Fruit fly (Drosophila melanogaster) whole organism, prepupa: ENCODE results near the gene Blos2.

Source experiments
- Blimp-1 ChIP-seq: fragments of 200-800 bp; sonication (Bioruptor generic); optimal IDR thresholded peaks from 3 replicates; lab custom pipeline; 2017; ENCODE audit warnings: missing biosample characterization, missing genetic modification characterization, mild to moderate bottlenecking, moderate library complexity, missing genetic modification reagents
- CG10631 ChIP-seq: fragments of 200-800 bp; sonication (Bioruptor generic); optimal IDR thresholded peaks from 2 replicates; lab custom pipeline; 2016; ENCODE audit warnings: missing biosample characterization, missing genetic modification characterization
- CG10669 ChIP-seq: fragments of 200-800 bp; sonication (Bioruptor generic); optimal IDR thresholded peaks from 3 replicates; lab custom pipeline; 2018; ENCODE audit warnings: missing biosample characterization, mild to moderate bottlenecking, missing genetic modification characterization, moderate library complexity
- CG15336 ChIP-seq: fragments of 200-800 bp; sonication (Bioruptor generic); IDR thresholded peaks from 2 replicates; pipeline ENCODE4 v1.3.6; 2022; ENCODE audit warnings: missing biosample characterization, missing genetic modification characterization
- CG3032 ChIP-seq: fragments of 200-800 bp; optimal IDR thresholded peaks from 2 replicates; lab custom pipeline; 2019; ENCODE audit warnings: missing biosample characterization, mild to moderate bottlenecking, missing genetic modification characterization, moderate library complexity
- CG31627 ChIP-seq: fragments of 200-800 bp; sonication (Bioruptor generic); optimal IDR thresholded peaks from 3 replicates; lab custom pipeline; 2016; ENCODE audit warnings: missing biosample characterization, missing genetic modification characterization
- CG34406 ChIP-seq: fragments of 200-800 bp; sonication (Bioruptor generic); optimal IDR thresholded peaks from 3 replicates; lab custom pipeline; 2016; ENCODE audit warnings: missing biosample characterization, missing genetic modification characterization
- CG6792 ChIP-seq: fragments of 200-800 bp; sonication (Bioruptor generic); optimal IDR thresholded peaks from 3 replicates; lab custom pipeline; 2016; ENCODE audit warnings: missing biosample characterization, missing genetic modification characterization
- CG6808 ChIP-seq: fragments of 200-800 bp; sonication (Bioruptor generic); optimal IDR thresholded peaks from 3 replicates; lab custom pipeline; 2017; ENCODE audit warnings: missing biosample characterization, missing genetic modification characterization, mild to moderate bottlenecking, moderate library complexity, missing genetic modification reagents
- CG6854 ChIP-seq: fragments of 200-800 bp; sonication (Bioruptor generic); optimal IDR thresholded peaks from 2 replicates; lab custom pipeline; 2017; ENCODE audit warnings: missing biosample characterization, mild to moderate bottlenecking, missing genetic modification characterization
- CG7368 ChIP-seq: fragments of 200-800 bp; sonication (Bioruptor generic); optimal IDR thresholded peaks from 3 replicates; lab custom pipeline; 2016; ENCODE audit warnings: missing biosample characterization, missing genetic modification characterization
- CG9139 ChIP-seq: fragments of 200-800 bp; sonication (Bioruptor generic); optimal IDR thresholded peaks from 3 replicates; lab custom pipeline; 2017; ENCODE audit warnings: missing biosample characterization, mild to moderate bottlenecking, missing genetic modification characterization
- Eip75B ChIP-seq: fragments of 200-800 bp; sonication (Bioruptor generic); optimal IDR thresholded peaks from 3 replicates; lab custom pipeline; 2016; ENCODE audit warnings: missing biosample characterization, missing genetic modification characterization
- Eip78C ChIP-seq: fragments of 200-800 bp; sonication (Bioruptor generic); peaks from one replicate; lab custom pipeline; 2016; ENCODE audit warnings: missing biosample characterization, missing genetic modification characterization
- Eip93F ChIP-seq: fragments of 200-800 bp; sonication (Bioruptor generic); optimal IDR thresholded peaks from 2 replicates; lab custom pipeline; 2016; ENCODE audit warnings: missing biosample characterization, mild to moderate bottlenecking, missing genetic modification characterization
- Gug ChIP-seq: fragments of 200-800 bp; sonication (Bioruptor generic); IDR thresholded peaks from 2 replicates; pipeline ENCODE4 v1.3.6; 2022; ENCODE audit warnings: missing biosample characterization, missing genetic modification characterization
- Hr38 ChIP-seq: sonication (Bioruptor generic); optimal IDR thresholded peaks from 2 replicates; lab custom pipeline; 2016; ENCODE audit warnings: missing biosample characterization, missing genetic modification characterization
- Hr39 ChIP-seq: fragments of 200-800 bp; sonication (Bioruptor generic); optimal IDR thresholded peaks from 2 replicates; lab custom pipeline; 2016; ENCODE audit warnings: missing biosample characterization, missing genetic modification characterization
- Lpt ChIP-seq: fragments of 200-800 bp; sonication (Bioruptor generic); optimal IDR thresholded peaks from 3 replicates; lab custom pipeline; 2016; ENCODE audit warnings: missing biosample characterization, missing genetic modification characterization
- Met ChIP-seq: fragments of 200-800 bp; sonication (Bioruptor generic); optimal IDR thresholded peaks from 3 replicates; lab custom pipeline; 2016; ENCODE audit warnings: missing biosample characterization, missing genetic modification characterization
- Sox102F ChIP-seq: fragments of 200-800 bp; sonication (Bioruptor generic); optimal IDR thresholded peaks from 2 replicates; lab custom pipeline; 2016; ENCODE audit warnings: missing biosample characterization, mild to moderate bottlenecking, missing genetic modification characterization
- Sox15 ChIP-seq: fragments of 200-800 bp; sonication (Bioruptor generic); optimal IDR thresholded peaks from 3 replicates; lab custom pipeline; 2016; ENCODE audit warnings: missing biosample characterization, missing genetic modification characterization
- achi ChIP-seq: fragments of 200-800 bp; sonication (Bioruptor generic); optimal IDR thresholded peaks from 3 replicates; lab custom pipeline; 2016; ENCODE audit warnings: missing biosample characterization, missing genetic modification characterization
- cyc ChIP-seq: fragments of 200-800 bp; sonication (Bioruptor generic); optimal IDR thresholded peaks from 3 replicates; lab custom pipeline; 2016; ENCODE audit warnings: missing biosample characterization, missing genetic modification characterization
- dac ChIP-seq: fragments of 200-800 bp; sonication (Bioruptor generic); optimal IDR thresholded peaks from 2 replicates; lab custom pipeline; 2017; ENCODE audit warnings: missing biosample characterization, mild to moderate bottlenecking, missing genetic modification characterization
- dsx ChIP-seq: fragments of 200-800 bp; optimal IDR thresholded peaks from 3 replicates; lab custom pipeline; 2019; ENCODE audit warnings: missing biosample characterization, mild to moderate bottlenecking, missing genetic modification characterization, moderate library complexity; ENCODE audit not compliant: poor library complexity, severe bottlenecking
- eg ChIP-seq: fragments of 200-800 bp; sonication (Bioruptor generic); IDR thresholded peaks from 3 replicates; pipeline ENCODE4 v1.3.6; 2022; ENCODE audit warnings: missing biosample characterization, missing genetic modification characterization
- esn ChIP-seq: fragments of 200-800 bp; sonication (Bioruptor generic); optimal IDR thresholded peaks from 2 replicates; lab custom pipeline; 2016; ENCODE audit warnings: missing biosample characterization, mild to moderate bottlenecking, missing genetic modification characterization, moderate library complexity
- fd59A ChIP-seq: fragments of 200-800 bp; sonication (Bioruptor generic); optimal IDR thresholded peaks from 2 replicates; lab custom pipeline; 2017; ENCODE audit warnings: missing biosample characterization, mild to moderate bottlenecking, missing genetic modification characterization, missing genetic modification reagents
- fkh ChIP-seq: fragments of 200-800 bp; sonication (Bioruptor generic); optimal IDR thresholded peaks from 3 replicates; lab custom pipeline; 2017; ENCODE audit warnings: missing biosample characterization, mild to moderate bottlenecking, missing genetic modification characterization, moderate library complexity
- lz ChIP-seq: fragments of 200-800 bp; sonication (Bioruptor generic); optimal IDR thresholded peaks from 3 replicates; lab custom pipeline; 2016; ENCODE audit warnings: missing biosample characterization, missing genetic modification characterization
- pdm3 ChIP-seq: fragments of 200-800 bp; sonication (Bioruptor generic); optimal IDR thresholded peaks from 3 replicates; lab custom pipeline; 2016; ENCODE audit warnings: missing biosample characterization, missing genetic modification characterization
- spab ChIP-seq: fragments of 200-800 bp; sonication (Bioruptor generic); optimal IDR thresholded peaks from 2 replicates; lab custom pipeline; 2017; ENCODE audit warnings: missing biosample characterization, mild to moderate bottlenecking, missing genetic modification characterization, missing genetic modification reagents
- ss ChIP-seq, 2 experiments: fragments of 200-800 bp; sonication (Bioruptor generic); optimal IDR thresholded peaks; 2 replicates in 1 of 2; 3 replicates in 1 of 2; lab custom pipeline; 2017 to 2018; ENCODE audit warnings: mild to moderate bottlenecking in 2 of 2, missing biosample characterization in 2 of 2, missing genetic modification characterization in 2 of 2, moderate library complexity in 1 of 2
- svp ChIP-seq: fragments of 200-800 bp; sonication (Bioruptor generic); peaks from one replicate; lab custom pipeline; 2016; ENCODE audit warnings: missing biosample characterization, missing genetic modification characterization

Gene Blos2

DNA sequence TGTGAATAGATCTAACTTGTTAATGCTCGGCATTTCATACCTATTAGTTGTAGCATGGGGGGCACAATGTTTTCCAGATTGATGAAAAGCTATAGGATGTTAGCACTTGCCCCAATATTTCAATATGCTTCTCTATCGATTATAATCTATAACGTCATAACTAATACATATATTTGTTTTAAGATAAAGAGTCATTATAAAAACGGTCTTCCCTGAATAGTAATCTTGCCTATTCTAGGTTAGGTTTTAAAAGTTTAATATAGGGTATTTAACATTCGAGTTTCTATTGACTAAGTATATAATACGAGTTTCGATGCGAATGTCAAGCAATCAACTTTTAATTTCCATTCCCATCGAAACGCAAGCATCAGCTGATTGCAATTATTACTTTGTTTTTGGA lies at the start of gene Blos2, which contains the start of gene CG6321 (continued):
- TF ChIP-seq Sox15 (GFP tag; lab: Kevin White, UChicago) (peak; percentile 20), fd59A (GFP tag; lab: Kevin White, UChicago) (peak; percentile 44), Eip75B (GFP tag; lab: Kevin White, UChicago) (peak; percentile 67), pdm3 (peak; percentile 78), CG31627 (peak; percentile 72), CG6792 (peak; percentile 75), Hr39 (GFP tag; lab: Kevin White, UChicago) (peak; percentile 65), esn (GFP tag; lab: Kevin White, UChicago) (peak; percentile 85)

DNA sequence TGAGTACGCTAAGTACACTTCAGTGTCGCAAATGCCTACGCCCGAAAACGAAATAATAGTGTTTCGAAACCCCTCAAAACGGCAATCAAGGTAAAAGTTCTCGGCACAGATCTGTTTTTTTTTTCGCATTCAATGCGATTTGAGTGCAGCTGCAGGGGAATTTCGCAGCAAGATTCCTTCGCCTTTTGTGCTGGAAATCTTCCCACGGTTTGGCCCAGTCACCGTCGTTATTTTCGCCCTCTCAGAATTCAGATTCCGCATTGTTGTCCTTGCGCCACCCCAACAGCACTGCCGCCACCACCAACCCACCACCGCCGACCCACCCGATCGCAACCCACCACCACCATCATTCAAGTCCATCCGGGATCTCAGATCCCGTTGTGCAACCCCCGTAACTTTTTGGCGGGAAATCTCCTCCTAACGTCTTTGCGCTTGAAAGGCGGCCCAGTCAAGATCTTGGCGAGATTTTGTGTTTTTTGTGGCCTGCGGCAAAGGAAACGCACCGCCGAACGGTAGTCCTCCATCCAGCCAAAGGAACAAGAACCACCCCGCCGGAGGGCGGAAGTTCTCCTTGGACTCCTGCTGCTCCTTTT lies 49.7 kb upstream of the Blos2 start:
- TF ChIP-seq cyc (GFP tag; lab: Kevin White, UChicago): no peak
- no peak for TF ChIP-seq spab (GFP tag; lab: Kevin White, UChicago)
- TF ChIP-seq Gug (GFP tag; lab: Robert Waterston, UW): no peak
- TF ChIP-seq eg: no peak
- no peak for TF ChIP-seq Eip78C (GFP tag; lab: Kevin White, UChicago)
- TF ChIP-seq fkh (GFP tag; lab: Kevin White, UChicago): no peak
- no peak for TF ChIP-seq Sox15 (GFP tag; lab: Kevin White, UChicago)
- no peak for TF ChIP-seq CG31627
- TF ChIP-seq lz (GFP tag; lab: Kevin White, UChicago): no peak
- no peak for TF ChIP-seq CG34406 (GFP tag; lab: Kevin White, UChicago)
- no peak for TF ChIP-seq CG7368
- no peak for TF ChIP-seq Lpt (GFP tag; lab: Kevin White, UChicago)

DNA sequence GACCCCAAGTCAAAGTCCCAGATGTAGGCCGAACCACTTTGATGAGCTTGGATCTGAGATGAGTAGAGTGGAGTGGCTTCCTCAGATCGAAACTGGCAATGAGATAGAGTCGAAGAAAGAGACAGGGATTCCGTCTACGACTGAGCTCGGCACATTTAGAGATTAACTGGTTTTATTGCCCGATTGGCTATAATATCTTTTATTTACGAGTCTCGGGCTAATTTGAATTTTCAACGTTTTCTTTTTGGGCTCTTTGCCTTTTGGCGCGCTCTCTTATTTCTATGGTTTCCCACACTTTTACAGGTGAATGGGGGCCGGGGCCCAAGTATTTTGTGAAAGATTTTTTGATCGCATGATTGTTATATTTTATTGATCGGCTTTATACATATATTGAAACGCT lies 46.2 kb upstream of the Blos2 start:
- TF ChIP-seq Hr38 (GFP tag; lab: Kevin White, UChicago): no peak
- TF ChIP-seq esn (GFP tag; lab: Kevin White, UChicago): no peak
- TF ChIP-seq lz (GFP tag; lab: Kevin White, UChicago): no peak
- no peak for TF ChIP-seq achi (GFP tag; lab: Kevin White, UChicago)
- no peak for TF ChIP-seq dsx
- no peak for TF ChIP-seq CG6854 (GFP tag; lab: Kevin White, UChicago)
- TF ChIP-seq ss (GFP tag; optimal IDR thresholded peaks at IDR 0.05; lab: Kevin White, UChicago): no peak
- TF ChIP-seq Blimp-1 (GFP tag; lab: Kevin White, UChicago): no peak
- no peak for TF ChIP-seq CG3032 (tag; lab: Kevin White, UChicago)
- no peak for TF ChIP-seq CG15336 (GFP tag; lab: Robert Waterston, UW)
- no peak for TF ChIP-seq CG6808 (GFP tag; lab: Kevin White, UChicago)
- TF ChIP-seq CG9139: no peak
- TF ChIP-seq Sox102F (GFP tag; lab: Kevin White, UChicago): no peak
- no peak for TF ChIP-seq Met (GFP tag; lab: Kevin White, UChicago)
- TF ChIP-seq svp (GFP tag; lab: Kevin White, UChicago): no peak
- TF ChIP-seq CG31627: no peak
- TF ChIP-seq dac: no peak
- no peak for TF ChIP-seq CG10631 (GFP tag; lab: Kevin White, UChicago)
- TF ChIP-seq fkh (GFP tag; lab: Kevin White, UChicago): no peak

DNA sequence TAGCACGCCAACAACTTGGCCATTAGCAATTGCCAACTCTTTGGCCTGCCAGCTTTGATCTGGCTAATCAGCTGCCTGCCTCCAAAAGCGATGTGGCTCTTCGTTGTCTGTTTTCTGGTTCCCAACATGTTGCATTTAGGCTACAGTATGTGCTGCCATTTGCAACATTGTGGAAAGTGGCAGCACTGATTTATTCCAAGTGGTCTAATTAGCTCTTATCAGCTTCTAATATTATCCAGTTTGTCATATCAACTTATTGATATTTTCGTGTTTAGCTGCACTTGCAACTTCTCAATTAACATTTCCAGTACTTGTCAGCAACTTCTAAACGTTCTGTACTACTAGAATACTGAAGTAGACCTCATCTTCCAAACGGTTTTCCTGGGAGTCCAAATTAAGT lies 41.3 kb upstream of the Blos2 start:
- TF ChIP-seq Gug (GFP tag; lab: Robert Waterston, UW) (no peak), CG10669 (GFP tag; lab: Kevin White, UChicago) (no peak), CG6792 (no peak), Eip93F (GFP tag; lab: Kevin White, UChicago) (no peak), Hr38 (GFP tag; lab: Kevin White, UChicago) (no peak), fkh (GFP tag; lab: Kevin White, UChicago) (no peak), achi (GFP tag; lab: Kevin White, UChicago) (no peak)
- TF ChIP-seq, all 60 proteins: peak for 0
